Fruit fly (Drosophila melanogaster): Measurements from ENCODE around the gene CG17378.

The CG17378 gene

dm6 chr2L:6827558-6828122 lies 53.8 kb downstream of the CG17378 start (continued):
- TF ChIP-seq H15 (GFP tag; IDR thresholded peaks at IDR 0.05), result no peak
- TF ChIP-seq Eip74EF (GFP tag; optimal IDR thresholded peaks at IDR 0.05), result no peak
- TF ChIP-seq ara (GFP tag; IDR thresholded peaks at IDR 0.05), result no peak
- no peak for TF ChIP-seq dysf (GFP tag; IDR thresholded peaks at IDR 0.05)
- TF ChIP-seq ham (GFP tag; IDR thresholded peaks at IDR 0.05), result peak; percentile 37; the same call in 1 of the 2 replicates
- TF ChIP-seq ac (GFP tag; optimal IDR thresholded peaks at IDR 0.05), result no peak
- TF ChIP-seq CG43689 (GFP tag; IDR thresholded peaks at IDR 0.05), result no peak
- no peak for TF ChIP-seq CG10654 (GFP tag; optimal IDR thresholded peaks at IDR 0.05)
- TF ChIP-seq sens-2 (GFP tag; IDR thresholded peaks at IDR 0.05), result peak; percentile 63
- TF ChIP-seq CG4820 (GFP tag; optimal IDR thresholded peaks at IDR 0.05), result no peak
- TF ChIP-seq onecut (GFP tag; IDR thresholded peaks at IDR 0.05), result no peak
- no peak for TF ChIP-seq Lhr (GFP tag; optimal IDR thresholded peaks at IDR 0.05)
- no peak for TF ChIP-seq NK7.1 (GFP tag; optimal IDR thresholded peaks at IDR 0.05)
- TF ChIP-seq Meics (GFP tag; optimal IDR thresholded peaks at IDR 0.05), result no peak
- no peak for TF ChIP-seq Oli (tag; optimal IDR thresholded peaks at IDR 0.05)
- TF ChIP-seq cwo (GFP tag; optimal IDR thresholded peaks at IDR 0.05), result no peak
- no peak for TF ChIP-seq CG18262 (tag; optimal IDR thresholded peaks at IDR 0.05)
- TF ChIP-seq row (GFP tag; IDR thresholded peaks at IDR 0.05), result no peak
- TF ChIP-seq inv (GFP tag; IDR thresholded peaks at IDR 0.05; ENCODE audit: partially characterized antibody), result no peak
- no peak for TF ChIP-seq gcm (GFP tag; optimal IDR thresholded peaks at IDR 0.05)
- TF ChIP-seq CG12236 (GFP tag; optimal IDR thresholded peaks at IDR 0.05), result no peak
- TF ChIP-seq ems (GFP tag; optimal IDR thresholded peaks at IDR 0.05), result no peak
- TF ChIP-seq Sry-δ (GFP tag; optimal IDR thresholded peaks at IDR 0.05), result no peak
- TF ChIP-seq exex (tag; optimal IDR thresholded peaks at IDR 0.05), result peak; percentile 84
- TF ChIP-seq Bteb2 (GFP tag; optimal IDR thresholded peaks at IDR 0.05), result no peak
- TF ChIP-seq CG2199 (GFP tag; IDR thresholded peaks at IDR 0.05), result no peak
- TF ChIP-seq fd102C (GFP tag; optimal IDR thresholded peaks at IDR 0.05), result no peak
